Worm (Caenorhabditis elegans) whole organism, L4 larva: ENCODE data around the gene srx-60.

Experiments used
- F26F4.8 ChIP-seq: fragments of 200-800 bp; sonication (Bioruptor generic); conservative IDR thresholded peaks from 2 replicates; pipeline ENCODE4 v1.3.6; 2022; ENCODE audit warnings: missing genetic modification characterization, missing compliant biosample characterization
- F44E2.7 ChIP-seq: fragments of 200-800 bp; sonication (Bioruptor generic); IDR thresholded peaks from 2 replicates; pipeline ENCODE4 v2.1.2; 2022; ENCODE audit warnings: missing genetic modification characterization, missing compliant biosample characterization
- F49E8.2 ChIP-seq: sonication (generic microtip); optimal IDR thresholded peaks from 2 replicates; lab custom pipeline; 2016; ENCODE audit warnings: missing compliant biosample characterization, mild to moderate bottlenecking, missing genetic modification characterization, borderline replicate concordance
- R02D3.7 ChIP-seq: fragments of 150-350 bp; sonication (generic microtip); optimal IDR thresholded peaks from 3 replicates; lab custom pipeline; 2014; ENCODE audit warnings: missing biosample characterization, missing genetic modification characterization
- aha-1 ChIP-seq: fragments of 150-350 bp; peaks from one replicate; lab custom pipeline; 2014; ENCODE audit warnings: missing biosample characterization, missing genetic modification characterization
- aly-2 ChIP-seq: sonication (generic microtip); optimal IDR thresholded peaks from 2 replicates; lab custom pipeline; 2018; ENCODE audit warnings: missing biosample characterization, missing genetic modification characterization
- ama-1 ChIP-seq: fragments of 150-350 bp; optimal IDR thresholded peaks from 2 replicates; lab custom pipeline; 2014; ENCODE audit warnings: inconsistent platforms, mixed read lengths
- ctbp-1 ChIP-seq: fragments of 200-800 bp; sonication (Bioruptor generic); IDR thresholded peaks from 2 replicates; pipeline ENCODE4 v1.3.6; 2022; ENCODE audit warnings: missing genetic modification reagents, missing genetic modification characterization, missing compliant biosample characterization
- daf-16 ChIP-seq, 3 experiments: sonication (generic microtip); optimal IDR thresholded peaks; 2 replicates each; lab custom pipeline; 2016 to 2017; ENCODE audit warnings: missing genetic modification characterization in 3 of 3, missing genetic modification reagents in 3 of 3, mild to moderate bottlenecking in 2 of 3, missing compliant biosample characterization in 2 of 3, missing biosample characterization in 1 of 3, moderate library complexity in 1 of 3
- daf-19 ChIP-seq: fragments of 200-800 bp; sonication (Bioruptor generic); conservative IDR thresholded peaks from 2 replicates; pipeline ENCODE4 v1.3.6; 2022; ENCODE audit warnings: missing genetic modification characterization, missing compliant biosample characterization
- dmd-6 ChIP-seq: fragments of 200-800 bp; sonication (Bioruptor generic); IDR thresholded peaks from 2 replicates; pipeline ENCODE4 v1.3.6; 2022; ENCODE audit warnings: missing genetic modification reagents, missing genetic modification characterization, missing compliant biosample characterization
- dpl-1 ChIP-seq: fragments of 150-350 bp; optimal IDR thresholded peaks from 2 replicates; lab custom pipeline; 2014; ENCODE audit warnings: missing biosample characterization, missing genetic modification reagents, missing genetic modification characterization
- dve-1 ChIP-seq: sonication (generic microtip); optimal IDR thresholded peaks from 2 replicates; lab custom pipeline; 2017; ENCODE audit warnings: antibody characterized with exemption, mild to moderate bottlenecking, missing genetic modification characterization, missing compliant biosample characterization; ENCODE audit not compliant: insufficient read depth
- egl-43 ChIP-seq: fragments of 200-800 bp; sonication (Bioruptor generic); IDR thresholded peaks from 2 replicates; pipeline ENCODE4 v1.3.6; 2022; ENCODE audit warnings: missing genetic modification reagents, missing genetic modification characterization, missing compliant biosample characterization
- fkh-10 ChIP-seq: fragments of 150-350 bp; optimal IDR thresholded peaks from 2 replicates; lab custom pipeline; 2014; ENCODE audit warnings: missing biosample characterization, missing genetic modification reagents, missing genetic modification characterization
- gei-8 ChIP-seq: fragments of 200-800 bp; sonication (Bioruptor generic); optimal IDR thresholded peaks from 2 replicates; lab custom pipeline; 2018; ENCODE audit warnings: mild to moderate bottlenecking, missing genetic modification characterization, missing compliant biosample characterization
- hif-1 ChIP-seq, 2 experiments: sonication (generic microtip); optimal IDR thresholded peaks; 2 replicates each; lab custom pipeline; 2016 to 2017; ENCODE audit warnings: missing compliant biosample characterization in 2 of 2, missing genetic modification characterization in 2 of 2, missing genetic modification reagents in 2 of 2, missing genotype in 2 of 2, mild to moderate bottlenecking in 1 of 2
- hlh-30 ChIP-seq: sonication (generic microtip); optimal IDR thresholded peaks from 2 replicates; lab custom pipeline; 2017; ENCODE audit warnings: antibody characterized with exemption, mild to moderate bottlenecking, missing genetic modification characterization, missing compliant biosample characterization; ENCODE audit not compliant: insufficient read depth
- hmg-1.1 ChIP-seq: fragments of 200-800 bp; sonication (Bioruptor generic); IDR thresholded peaks from 2 replicates; pipeline ENCODE4 v1.3.6; 2022; ENCODE audit warnings: missing genetic modification reagents, missing genetic modification characterization, missing compliant biosample characterization
- jun-1 ChIP-seq: fragments of 150-350 bp; optimal IDR thresholded peaks from 2 replicates; lab custom pipeline; 2014; ENCODE audit warnings: missing biosample characterization, missing genetic modification reagents, missing genetic modification characterization
- lim-7 ChIP-seq: fragments of 200-800 bp; sonication (Bioruptor generic); IDR thresholded peaks from 2 replicates; pipeline ENCODE4 v1.3.6; 2022; ENCODE audit warnings: missing genetic modification characterization, missing compliant biosample characterization
- lin-39 ChIP-seq: fragments of 150-350 bp; optimal IDR thresholded peaks from 2 replicates; lab custom pipeline; 2014; ENCODE audit warnings: missing biosample characterization, missing genetic modification reagents, missing genetic modification characterization
- mdl-1 ChIP-seq, 2 experiments: fragments of 150-350 bp in 1 of 2; sonication (generic microtip) in 1 of 2; optimal IDR thresholded peaks; 2 replicates each; lab custom pipeline; 2014 to 2017; ENCODE audit warnings: missing biosample characterization in 2 of 2, missing genetic modification characterization in 2 of 2
- mep-1 ChIP-seq: fragments of 150-350 bp; sonication (generic microtip); optimal IDR thresholded peaks from 3 replicates; lab custom pipeline; 2014; ENCODE audit warnings: missing biosample characterization, missing genetic modification characterization
- mxl-3 ChIP-seq: fragments of 200-800 bp; sonication (Bioruptor generic); optimal IDR thresholded peaks from 2 replicates; lab custom pipeline; 2018; ENCODE audit warnings: mild to moderate bottlenecking, missing genetic modification characterization, missing compliant biosample characterization
- nhr-10 ChIP-seq: fragments of 150-350 bp; optimal IDR thresholded peaks from 2 replicates; lab custom pipeline; 2014; ENCODE audit warnings: missing biosample characterization, missing genetic modification characterization
- nhr-102 ChIP-seq: sonication (generic microtip); optimal IDR thresholded peaks from 2 replicates; lab custom pipeline; 2016; ENCODE audit warnings: mild to moderate bottlenecking, missing genetic modification characterization, moderate library complexity, missing compliant biosample characterization
- nhr-111 ChIP-seq: fragments of 200-800 bp; sonication (Bioruptor generic); optimal IDR thresholded peaks from 2 replicates; lab custom pipeline; 2018; ENCODE audit warnings: mild to moderate bottlenecking, missing genetic modification characterization, missing compliant biosample characterization
- nhr-25 ChIP-seq: sonication (generic microtip); optimal IDR thresholded peaks from 2 replicates; lab custom pipeline; 2017; ENCODE audit warnings: missing genetic modification characterization, mild to moderate bottlenecking, missing compliant biosample characterization, antibody characterized with exemption, moderate library complexity, borderline replicate concordance; ENCODE audit not compliant: insufficient read depth
- nhr-28 ChIP-seq: fragments of 150-350 bp; optimal IDR thresholded peaks from 2 replicates; lab custom pipeline; 2014; ENCODE audit warnings: missing biosample characterization, missing genetic modification characterization
- nhr-6 ChIP-seq: fragments of 150-350 bp; optimal IDR thresholded peaks from 2 replicates; lab custom pipeline; 2014; ENCODE audit warnings: missing biosample characterization, missing genetic modification characterization
- nhr-77 ChIP-seq: fragments of 150-350 bp; optimal IDR thresholded peaks from 2 replicates; lab custom pipeline; 2014; ENCODE audit warnings: missing biosample characterization, missing genetic modification characterization
- rbr-2 ChIP-seq: sonication (generic microtip); optimal IDR thresholded peaks from 2 replicates; lab custom pipeline; 2016; ENCODE audit warnings: missing genotype, missing genetic modification characterization, missing compliant biosample characterization
- saeg-2 ChIP-seq: fragments of 200-800 bp; sonication (Bioruptor generic); IDR thresholded peaks from 2 replicates; pipeline ENCODE4 v1.3.6; 2022; ENCODE audit warnings: missing genetic modification reagents, missing genetic modification characterization, missing compliant biosample characterization
- set-16 ChIP-seq: fragments of 200-800 bp; sonication (Bioruptor generic); IDR thresholded peaks from 2 replicates; pipeline ENCODE4 v1.3.6; 2022; ENCODE audit warnings: missing genetic modification reagents, missing genetic modification characterization, missing compliant biosample characterization
- snpc-4 ChIP-seq: fragments of 150-350 bp; optimal IDR thresholded peaks from 2 replicates; lab custom pipeline; 2014; ENCODE audit warnings: missing biosample characterization, missing genetic modification characterization
- tra-1 ChIP-seq: fragments of 200-800 bp; sonication (Bioruptor generic); IDR thresholded peaks from 2 replicates; pipeline ENCODE4 v1.3.6; 2022; ENCODE audit warnings: missing genetic modification reagents, missing genetic modification characterization, missing compliant biosample characterization
- unc-39 ChIP-seq: sonication (generic microtip); optimal IDR thresholded peaks from 2 replicates; lab custom pipeline; 2017; ENCODE audit warnings: missing biosample characterization, missing genetic modification characterization
- unc-62 ChIP-seq, 3 experiments: fragments of 150-350 bp in 1 of 3; sonication (generic microtip); optimal IDR thresholded peaks in 2 of 3; peaks in 1 of 3; 1 replicate in 1 of 3; 2 replicates in 2 of 3; lab custom pipeline; 2014 to 2017; ENCODE audit warnings: missing biosample characterization in 3 of 3, missing genetic modification characterization in 3 of 3, missing genetic modification reagents in 3 of 3, missing genotype in 1 of 3
- zfp-2 ChIP-seq: sonication (generic microtip); optimal IDR thresholded peaks from 2 replicates; lab custom pipeline; 2016; ENCODE audit warnings: mild to moderate bottlenecking, missing genetic modification characterization, missing compliant biosample characterization
- zfp-3 ChIP-seq: fragments of 200-800 bp; sonication (Bioruptor generic); conservative IDR thresholded peaks from 2 replicates; pipeline ENCODE4 v1.3.6; 2022; ENCODE audit warnings: missing genetic modification reagents, missing genetic modification characterization, missing compliant biosample characterization
- zip-2 ChIP-seq: fragments of 150-350 bp; optimal IDR thresholded peaks from 2 replicates; lab custom pipeline; 2014; ENCODE audit warnings: missing biosample characterization, missing genetic modification characterization
- ztf-7 ChIP-seq: fragments of 150-350 bp; optimal IDR thresholded peaks from 2 replicates; lab custom pipeline; 2014; ENCODE audit warnings: missing biosample characterization, missing genetic modification characterization

Gene srx-60

ce11 chrV:7434805-7435363 lies 34.2 kb downstream of the srx-60 start (continued):
- peak; percentile 87 for TF ChIP-seq hlh-30
- no peak; the same call in 1 of the 2 replicates for TF ChIP-seq hmg-1.1
- TF ChIP-seq dve-1 (tag; lab: Kevin White, UChicago): peak; percentile 64
- TF ChIP-seq nhr-10 (tag; lab: Kevin White, UChicago): no peak
- no peak for TF ChIP-seq lim-7
- peak; percentile 52 for TF ChIP-seq nhr-77 (tag; lab: Kevin White, UChicago)
- TF ChIP-seq zip-2: no peak
- peak; percentile 35 for TF ChIP-seq mep-1 (tag; lab: Kevin White, UChicago)
- TF ChIP-seq F44E2.7 (GFP tag; lab: Robert Waterston, UW): no peak
- no peak for TF ChIP-seq saeg-2
- TF ChIP-seq dmd-6 (GFP tag; lab: Robert Waterston, UW): peak; percentile 78
- no peak for TF ChIP-seq nhr-25 (tag; lab: Kevin White, UChicago)
- TF ChIP-seq unc-39: no peak
- TF ChIP-seq rbr-2: no peak
- no peak for TF ChIP-seq lin-39 (tag; lab: Kevin White, UChicago)
- TF ChIP-seq fkh-10 (GFP tag; lab: Kevin White, UChicago): no peak
- no peak for TF ChIP-seq snpc-4
- TF ChIP-seq ztf-7: no peak
- no peak for TF ChIP-seq daf-16 (GFP tag; optimal IDR thresholded peaks at IDR 0.05; lab: Kevin White, UChicago)
- peak; percentile 62 for TF ChIP-seq daf-16 (tag; optimal IDR thresholded peaks at IDR 0.05; lab: Kevin White, UChicago)
- TF ChIP-seq aha-1: no peak

DNA sequence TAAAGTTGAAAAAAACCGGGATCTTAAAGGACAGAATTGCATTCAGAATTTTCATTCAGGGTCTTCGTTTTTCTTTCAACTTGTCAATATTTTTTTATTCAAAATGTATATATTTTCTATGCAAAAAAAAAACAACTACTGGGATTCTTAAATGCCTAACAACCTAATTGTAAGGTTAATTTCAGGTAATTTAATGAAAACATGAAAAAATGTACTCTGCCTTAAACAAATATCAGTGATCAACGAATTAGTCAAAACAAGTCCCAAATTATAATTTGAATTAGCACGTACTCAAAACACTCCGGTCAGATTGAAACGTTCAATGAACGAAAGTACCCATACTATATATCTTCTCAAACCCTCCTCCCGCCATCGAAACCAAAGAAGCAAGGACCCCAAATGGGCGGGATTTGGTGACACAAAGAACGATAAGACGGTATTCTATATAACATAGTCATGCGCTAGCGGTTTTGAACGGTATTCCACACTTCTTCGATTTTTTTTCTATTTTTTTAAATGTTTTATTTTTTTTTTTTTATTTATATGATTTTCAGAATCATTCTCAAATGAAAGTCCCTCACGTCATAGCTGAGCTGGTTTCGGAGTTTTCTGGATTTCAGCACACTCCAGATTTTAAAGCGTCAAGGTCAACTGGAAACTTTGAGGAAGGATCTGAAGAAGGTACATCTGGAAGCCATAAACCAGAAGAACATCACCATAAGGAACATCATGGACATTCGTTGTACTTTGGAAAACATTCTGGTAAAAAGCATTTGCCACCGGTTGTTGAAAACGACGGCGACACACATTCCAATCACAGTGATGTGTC lies 34.9 kb downstream of the srx-60 start, which contains the start of the genes ddo-2 and F25E5.8:
Gene ddo-2 (minus strand): TSS at position 330 of the 829 bp plus-strand sequence.
Gene F25E5.8 (plus strand): TSS at position 555 of the 829 bp plus-strand sequence.
- no peak for TF ChIP-seq ctbp-1
- peak; percentile 74 for TF ChIP-seq ama-1 (lab: Kevin White, UChicago)
- peak; percentile 55 for TF ChIP-seq nhr-28
- TF ChIP-seq unc-62 (GFP tag; optimal IDR thresholded peaks at IDR 0.05 in 1 of 2; lab: Kevin White, UChicago): no peak
- TF ChIP-seq unc-62 (tag; optimal IDR thresholded peaks at IDR 0.05; lab: Kevin White, UChicago): no peak
- peak; percentile 97 for TF ChIP-seq aha-1
- 0 out of 2 replicates have a peak, but pooled peaks have one; percentile 28 for TF ChIP-seq hmg-1.1
- TF ChIP-seq zfp-3 (GFP tag; lab: Robert Waterston, UW): 0 out of 2 replicates have a peak, but pooled peaks have one; percentile 22
- TF ChIP-seq hlh-30: peak; percentile 33
- peak in 1 of 2 experiments; percentile 41 for TF ChIP-seq hif-1 (tag; optimal IDR thresholded peaks at IDR 0.05; lab: Kevin White, UChicago)
- no peak for TF ChIP-seq nhr-111 (GFP tag; lab: Kevin White, UChicago)
- TF ChIP-seq mdl-1 (tag; optimal IDR thresholded peaks at IDR 0.05; lab: Kevin White, UChicago): peak in 1 of 2 experiments; percentile 3
- TF ChIP-seq dve-1 (tag; lab: Kevin White, UChicago): peak; percentile 15
- no peak for TF ChIP-seq mxl-3 (GFP tag; lab: Kevin White, UChicago)

DNA sequence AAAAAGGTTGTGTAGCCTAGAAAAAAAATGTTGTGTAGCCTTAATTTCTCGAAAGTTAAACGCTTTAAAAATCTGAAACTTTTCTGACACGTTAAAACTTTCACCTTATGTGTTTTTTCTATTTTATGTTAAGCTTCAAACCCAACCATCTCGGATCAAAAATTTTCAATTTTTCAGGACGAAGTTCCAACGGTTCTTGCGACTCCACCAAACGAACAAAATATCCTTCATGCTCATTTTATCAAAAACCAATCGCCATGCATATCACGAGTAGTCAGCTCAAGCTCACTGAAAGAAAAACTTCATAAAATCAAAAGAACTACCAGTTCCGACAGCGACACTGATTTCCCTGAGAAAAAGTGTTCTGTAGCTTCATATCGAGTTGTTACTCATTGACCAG lies 35.8 kb downstream of the srx-60 start:
- TF ChIP-seq ctbp-1 (no peak), aha-1 (peak; percentile 90)

DNA sequence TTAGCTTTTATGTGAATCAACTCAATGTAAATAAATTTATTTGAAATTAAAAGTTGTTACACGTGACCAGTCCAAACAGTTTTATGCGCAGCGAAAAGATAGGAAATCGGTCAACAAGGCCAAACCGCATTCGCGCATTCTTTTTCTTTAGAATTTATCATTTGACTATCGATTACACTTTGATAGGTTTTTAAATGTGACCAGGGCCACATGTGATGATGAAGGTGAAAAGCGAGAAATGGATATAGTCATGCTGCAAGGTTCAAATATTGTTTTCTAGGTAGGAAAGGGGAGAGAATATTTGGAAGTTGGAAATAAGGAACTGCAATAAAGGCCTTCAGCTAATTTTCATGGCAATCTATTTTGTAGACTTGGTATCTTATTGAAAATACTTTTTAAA lies 36.2 kb downstream of the srx-60 start:
- TF ChIP-seq daf-19 (GFP tag; lab: Robert Waterston, UW): no peak
- peak; percentile 84 for TF ChIP-seq hlh-30
- no peak for TF ChIP-seq aly-2 (tag; lab: Kevin White, UChicago)
- peak; percentile 1 for TF ChIP-seq nhr-102
- no peak for TF ChIP-seq F26F4.8 (GFP tag; lab: Robert Waterston, UW)
- no peak for TF ChIP-seq R02D3.7 (tag; lab: Kevin White, UChicago)
- peak; percentile 4 for TF ChIP-seq dpl-1 (GFP tag; lab: Kevin White, UChicago)
- no peak for TF ChIP-seq egl-43 (GFP tag; lab: Robert Waterston, UW)
- no peak for TF ChIP-seq ctbp-1
- no peak for TF ChIP-seq set-16
- no peak for TF ChIP-seq jun-1 (tag; lab: Kevin White, UChicago)
- TF ChIP-seq daf-16 (GFP tag; optimal IDR thresholded peaks at IDR 0.05; lab: Kevin White, UChicago): no peak
- no peak for TF ChIP-seq daf-16 (tag; optimal IDR thresholded peaks at IDR 0.05; lab: Kevin White, UChicago)
- no peak for TF ChIP-seq F49E8.2 (tag; lab: Kevin White, UChicago)
- TF ChIP-seq nhr-6 (tag; lab: Kevin White, UChicago): no peak
- TF ChIP-seq tra-1 (GFP tag; lab: Robert Waterston, UW): no peak
- TF ChIP-seq gei-8 (GFP tag; lab: Kevin White, UChicago): no peak
- no peak for TF ChIP-seq zfp-2
